Worm (Caenorhabditis elegans): ENCODE measurements around the gene fbxa-47.

ce11 chrIII:2227407-2227806 is 4.9 kb downstream of the fbxa-47 start, which contains the start of gene fbxa-62:
- TF ChIP-seq ceh-6 (GFP tag; optimal IDR thresholded peaks at IDR 0.05) = no peak
- no peak for TF ChIP-seq unc-55 (GFP tag; optimal IDR thresholded peaks at IDR 0.05)

Measured in whole organism, late embryonic.